Fruit fly (Drosophila melanogaster): ENCODE measurements around the gene CG9759.

Gene CG9759

DNA sequence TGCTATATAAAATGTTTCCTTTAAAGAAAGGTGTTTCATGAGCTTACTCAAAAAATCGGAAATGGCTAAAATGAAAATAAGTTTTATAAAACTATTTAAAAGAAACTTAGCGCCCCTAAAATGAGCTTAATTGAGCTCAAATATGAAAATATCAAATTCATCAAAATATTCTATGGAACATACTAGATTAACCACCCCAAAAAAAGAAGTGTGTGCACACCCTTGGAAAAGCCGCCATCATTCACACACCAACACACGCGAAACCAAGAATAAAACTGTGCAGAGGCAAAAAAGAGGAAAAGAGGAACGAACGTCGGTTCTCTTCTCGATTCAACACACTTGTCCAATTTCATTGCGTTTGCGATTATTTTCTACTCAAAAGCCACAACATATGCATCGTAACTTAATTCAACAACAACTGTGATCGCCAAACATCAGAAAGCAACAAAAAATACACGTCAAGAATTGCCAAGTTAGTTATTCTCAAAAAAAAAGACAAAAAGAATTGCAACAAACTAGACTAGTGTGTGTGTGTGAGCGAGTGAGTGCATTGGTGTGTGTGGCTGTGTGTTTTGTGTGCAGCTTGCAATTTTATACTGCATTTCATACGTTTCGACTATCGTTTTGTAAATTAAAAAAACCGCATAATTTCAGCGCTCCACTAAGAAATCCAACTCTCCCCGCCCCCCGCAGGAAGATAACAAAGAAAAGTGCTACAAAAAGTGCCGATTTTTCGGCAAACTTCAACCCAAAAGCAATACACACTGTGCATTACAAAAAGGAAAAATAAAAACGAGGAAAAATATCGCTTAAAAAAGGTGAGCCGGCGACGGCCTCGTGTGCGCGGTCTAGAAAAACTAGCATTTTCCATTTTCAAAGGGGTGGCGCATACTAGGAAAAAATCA, 37.9 kb upstream of the CG9759 start, which contains the start of gene rin (continued):
- TF ChIP-seq CG10669 (GFP tag; optimal IDR thresholded peaks at IDR 0.05): peak; percentile 36
- TF ChIP-seq CG31627 (GFP tag; optimal IDR thresholded peaks at IDR 0.05): peak; percentile 25
- no peak for TF ChIP-seq CG11294 (GFP tag; IDR thresholded peaks at IDR 0.05)
- TF ChIP-seq cyc (GFP tag; optimal IDR thresholded peaks at IDR 0.05): peak; percentile 15
- no peak for TF ChIP-seq Gug (GFP tag; IDR thresholded peaks at IDR 0.05)
- TF ChIP-seq CG3919 (GFP tag; optimal IDR thresholded peaks at IDR 0.05): peak; percentile 39
- peak; percentile 81 for TF ChIP-seq CG9139 (GFP tag; optimal IDR thresholded peaks at IDR 0.05)
- TF ChIP-seq CG6792 (GFP tag; optimal IDR thresholded peaks at IDR 0.05): no peak
- no peak for TF ChIP-seq OdsH (GFP tag; optimal IDR thresholded peaks at IDR 0.05)
- TF ChIP-seq dsx (GFP tag; optimal IDR thresholded peaks at IDR 0.05; ENCODE audit: poor library complexity, severe bottlenecking): peak; percentile 77
- TF ChIP-seq Met (GFP tag; optimal IDR thresholded peaks at IDR 0.05): no peak
- 0 out of 3 replicates have a peak, but pooled peaks have one; percentile 5 for TF ChIP-seq eg (GFP tag; IDR thresholded peaks at IDR 0.05)
- TF ChIP-seq CG1621 (tag; optimal IDR thresholded peaks at IDR 0.05): peak; percentile 42
- TF ChIP-seq Hr39 (GFP tag; optimal IDR thresholded peaks at IDR 0.05): peak; percentile 18
- peak; percentile 46 for TF ChIP-seq CG6276 (GFP tag; optimal IDR thresholded peaks at IDR 0.05)
- TF ChIP-seq Sox14 (GFP tag; optimal IDR thresholded peaks at IDR 0.05): no peak
- peak; percentile 21 for TF ChIP-seq dac (GFP tag; optimal IDR thresholded peaks at IDR 0.05)
- no peak for TF ChIP-seq Ets21C (GFP tag; optimal IDR thresholded peaks at IDR 0.05)
- TF ChIP-seq CG15336 (GFP tag; IDR thresholded peaks at IDR 0.05): peak; percentile 60
- no peak for TF ChIP-seq esn (GFP tag; optimal IDR thresholded peaks at IDR 0.05)

DNA sequence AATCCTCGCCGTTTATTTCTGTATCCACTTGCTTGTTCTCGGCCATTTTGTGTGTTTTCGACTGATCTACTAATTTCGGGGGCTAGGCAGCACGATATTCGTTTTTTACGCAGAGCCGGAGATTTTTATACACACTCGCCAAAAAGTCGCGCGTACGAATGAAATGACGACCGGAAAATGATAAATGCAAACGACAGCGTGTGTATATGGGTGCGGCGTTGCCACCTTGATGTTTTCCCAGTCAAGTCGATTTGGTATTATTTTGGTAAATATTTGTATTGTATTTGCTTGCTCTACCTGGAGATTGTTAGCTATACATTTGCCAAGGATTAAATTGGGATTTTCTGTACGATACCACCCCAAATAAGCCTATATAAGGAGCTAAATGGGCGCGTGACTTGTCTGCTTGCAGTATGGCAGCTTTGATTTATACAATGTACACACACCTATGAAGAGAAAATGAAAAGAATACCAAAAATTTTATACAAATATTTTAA, 36.9 kb upstream of the CG9759 start, which contains the start of gene sqd:
Gene sqd, minus strand, starts transcription at position 431 of the 497 bp plus-strand sequence.
- TF ChIP-seq topi (GFP tag; optimal IDR thresholded peaks at IDR 0.05): peak; percentile 60
- peak; percentile 56 for TF ChIP-seq Sox14 (GFP tag; optimal IDR thresholded peaks at IDR 0.05)
- peak; percentile 54 for TF ChIP-seq CG1621 (tag; optimal IDR thresholded peaks at IDR 0.05)
- no peak for TF ChIP-seq CG4318 (GFP tag; optimal IDR thresholded peaks at IDR 0.05)
- TF ChIP-seq fkh (GFP tag; optimal IDR thresholded peaks at IDR 0.05): peak; percentile 81
- TF ChIP-seq svp (GFP tag): no peak
- no peak for TF ChIP-seq Eip93F (GFP tag; optimal IDR thresholded peaks at IDR 0.05)
- TF ChIP-seq CG6808 (GFP tag; optimal IDR thresholded peaks at IDR 0.05): peak; percentile 35
- TF ChIP-seq CG9139 (GFP tag; optimal IDR thresholded peaks at IDR 0.05): peak; percentile 17
- peak; percentile 53 for TF ChIP-seq esn (GFP tag; optimal IDR thresholded peaks at IDR 0.05)
- peak; percentile 65 for TF ChIP-seq OdsH (GFP tag; optimal IDR thresholded peaks at IDR 0.05)
- peak; percentile 64 for TF ChIP-seq Hr39 (GFP tag; optimal IDR thresholded peaks at IDR 0.05)
- TF ChIP-seq CG16779 (tag; optimal IDR thresholded peaks at IDR 0.05): no peak
- peak; percentile 45 for TF ChIP-seq CG10669 (GFP tag; optimal IDR thresholded peaks at IDR 0.05)
- TF ChIP-seq CG11902 (GFP tag; optimal IDR thresholded peaks at IDR 0.05): peak; percentile 20
- TF ChIP-seq cyc (GFP tag; optimal IDR thresholded peaks at IDR 0.05): peak; percentile 54
- peak; percentile 88 for TF ChIP-seq Eip78C (GFP tag)
- peak; percentile 54 for TF ChIP-seq Hr4 (GFP tag; optimal IDR thresholded peaks at IDR 0.05)
- TF ChIP-seq CG8119 (GFP tag; IDR thresholded peaks at IDR 0.05): peak; percentile 16; the same call in 1 of the 3 replicates
- no peak for TF ChIP-seq vri (GFP tag; optimal IDR thresholded peaks at IDR 0.05)
- no peak for TF ChIP-seq CG8632 (GFP tag; optimal IDR thresholded peaks at IDR 0.05)
- peak; percentile 25 for TF ChIP-seq CG3032 (tag; optimal IDR thresholded peaks at IDR 0.05)
- 0 out of 3 replicates have a peak, but pooled peaks have one; percentile 13 for TF ChIP-seq eg (GFP tag; IDR thresholded peaks at IDR 0.05)
- peak; percentile 68 for TF ChIP-seq dsx (GFP tag; optimal IDR thresholded peaks at IDR 0.05; ENCODE audit: poor library complexity, severe bottlenecking)
- peak; percentile 7 for TF ChIP-seq CG10631 (GFP tag; optimal IDR thresholded peaks at IDR 0.05)
- peak; percentile 63 for TF ChIP-seq lz (GFP tag; optimal IDR thresholded peaks at IDR 0.05)
- peak; percentile 24 for TF ChIP-seq net (GFP tag; optimal IDR thresholded peaks at IDR 0.05)
- no peak for TF ChIP-seq salr (GFP tag; optimal IDR thresholded peaks at IDR 0.05)
- no peak for TF ChIP-seq Gug (GFP tag; IDR thresholded peaks at IDR 0.05)
- no peak for TF ChIP-seq dac (GFP tag; optimal IDR thresholded peaks at IDR 0.05)
- TF ChIP-seq Hr38 (GFP tag; optimal IDR thresholded peaks at IDR 0.05): no peak
- peak; percentile 60 for TF ChIP-seq Eip75B (GFP tag; optimal IDR thresholded peaks at IDR 0.05)
- peak; percentile 44 for TF ChIP-seq CG6792 (GFP tag; optimal IDR thresholded peaks at IDR 0.05)
- TF ChIP-seq CG6276 (GFP tag; optimal IDR thresholded peaks at IDR 0.05): no peak
- peak; percentile 64 for TF ChIP-seq pdm3 (GFP tag; optimal IDR thresholded peaks at IDR 0.05)
- TF ChIP-seq CG11294 (GFP tag; IDR thresholded peaks at IDR 0.05): no peak
- TF ChIP-seq Ets96B (tag; optimal IDR thresholded peaks at IDR 0.05): peak; percentile 23
- TF ChIP-seq acj6 (GFP tag; optimal IDR thresholded peaks at IDR 0.05): peak; percentile 44
- peak; percentile 57 for TF ChIP-seq CG31627 (GFP tag; optimal IDR thresholded peaks at IDR 0.05)
- peak; percentile 21 for TF ChIP-seq Lpt (GFP tag; optimal IDR thresholded peaks at IDR 0.05)
- TF ChIP-seq CG11762 (GFP tag; optimal IDR thresholded peaks at IDR 0.05; ENCODE audit: insufficient read depth): peak; percentile 3
